Worm (Caenorhabditis elegans) whole organism, early embryonic: ENCODE results near the gene tat-4.

Experiments
- B0310.2 ChIP-seq: sonication (generic microtip); optimal IDR thresholded peaks from 2 replicates; lab custom pipeline; 2016; ENCODE audit warnings: mild to moderate bottlenecking, missing genetic modification characterization, missing compliant biosample characterization
- F13C5.2 ChIP-seq: sonication (generic microtip); optimal IDR thresholded peaks from 2 replicates; lab custom pipeline; 2017; ENCODE audit warnings: mild to moderate bottlenecking, missing genetic modification characterization, inconsistent platforms, missing compliant biosample characterization
- aly-1 ChIP-seq: sonication (generic microtip); optimal IDR thresholded peaks from 2 replicates; lab custom pipeline; 2016; ENCODE audit warnings: missing genetic modification characterization, missing compliant biosample characterization
- ama-1 ChIP-seq: fragments of 150-350 bp; optimal IDR thresholded peaks from 2 replicates; lab custom pipeline; 2014
- ceh-13 ChIP-seq: fragments of 200-800 bp; sonication (Bioruptor generic); optimal IDR thresholded peaks from 2 replicates; lab custom pipeline; 2018; ENCODE audit warnings: mild to moderate bottlenecking, missing genetic modification characterization, missing compliant biosample characterization
- ceh-36 ChIP-seq: sonication (generic microtip); optimal IDR thresholded peaks from 2 replicates; lab custom pipeline; 2016; ENCODE audit warnings: missing genetic modification characterization, inconsistent platforms, missing compliant biosample characterization
- ets-7 ChIP-seq: sonication (generic microtip); optimal IDR thresholded peaks from 2 replicates; lab custom pipeline; 2016; ENCODE audit warnings: missing genotype, missing genetic modification characterization, missing compliant biosample characterization
- flt-1 ChIP-seq: fragments of 200-800 bp; sonication (Bioruptor generic); IDR thresholded peaks from 2 replicates; pipeline ENCODE4 v1.3.6; 2022; ENCODE audit warnings: missing genetic modification characterization, missing compliant biosample characterization
- hmbx-1 ChIP-seq: sonication (generic microtip); optimal IDR thresholded peaks from 2 replicates; lab custom pipeline; 2016; ENCODE audit warnings: mild to moderate bottlenecking, missing genetic modification characterization, missing compliant biosample characterization
- hmg-4 ChIP-seq: fragments of 200-800 bp; sonication (Bioruptor generic); optimal IDR thresholded peaks from 2 replicates; lab custom pipeline; 2018; ENCODE audit warnings: mild to moderate bottlenecking, missing genetic modification characterization, missing compliant biosample characterization
- hnd-1 ChIP-seq: sonication (generic microtip); optimal IDR thresholded peaks from 2 replicates; lab custom pipeline; 2016; ENCODE audit warnings: missing genetic modification characterization, missing compliant biosample characterization
- pes-1 ChIP-seq: fragments of 200-800 bp; sonication (Bioruptor generic); IDR thresholded peaks from 2 replicates; pipeline ENCODE4 v1.3.6; 2022; ENCODE audit warnings: missing genetic modification reagents, missing genetic modification characterization, missing compliant biosample characterization
- scrt-1 ChIP-seq: fragments of 200-800 bp; sonication (Bioruptor generic); IDR thresholded peaks from 2 replicates; pipeline ENCODE4 v1.3.6; 2022; ENCODE audit warnings: missing genetic modification characterization, missing compliant biosample characterization
- sea-1 ChIP-seq: fragments of 200-800 bp; sonication (Bioruptor generic); conservative IDR thresholded peaks from 2 replicates; pipeline ENCODE4 v1.3.6; 2022; ENCODE audit warnings: missing genetic modification characterization, missing compliant biosample characterization
- tbx-11 ChIP-seq: fragments of 200-800 bp; sonication (Bioruptor generic); IDR thresholded peaks from 2 replicates; pipeline ENCODE4 v1.3.6; 2022; ENCODE audit warnings: missing genetic modification characterization, missing compliant biosample characterization
- tbx-37 ChIP-seq: fragments of 200-800 bp; sonication (Bioruptor generic); conservative IDR thresholded peaks from 2 replicates; pipeline ENCODE4 v1.3.6; 2022; ENCODE audit warnings: missing genetic modification reagents, missing genetic modification characterization, missing compliant biosample characterization
- tra-4 ChIP-seq: sonication (generic microtip); optimal IDR thresholded peaks from 2 replicates; lab custom pipeline; 2017; ENCODE audit warnings: missing genetic modification characterization, missing compliant biosample characterization

Gene tat-4

DNA sequence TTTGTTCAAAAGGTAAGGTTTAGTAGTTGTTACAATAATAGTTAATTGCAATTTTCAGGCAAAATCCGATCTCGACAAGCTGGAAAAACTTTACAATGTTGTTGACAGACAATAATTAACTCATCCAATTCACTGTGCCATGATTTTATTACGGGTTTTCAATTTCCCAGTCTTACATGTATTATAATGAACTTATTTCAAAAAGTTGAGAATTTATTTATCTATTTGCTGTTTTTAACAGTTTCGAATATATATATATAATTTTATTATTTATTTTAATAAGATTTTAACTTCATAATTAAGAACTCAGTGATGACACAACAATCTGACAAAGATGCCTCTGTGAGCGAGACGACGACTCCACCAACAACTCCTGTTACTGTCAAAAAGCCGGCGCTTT, 2.0 kb upstream of the tat-4 start, which contains the start of gene lelo-1:
Gene lelo-1, plus strand, starts transcription at position 301 of the 400 bp plus-strand sequence.
- TF ChIP-seq hnd-1 (tag; lab: Kevin White, UChicago), result no peak
- TF ChIP-seq hmbx-1 (tag; lab: Kevin White, UChicago), result no peak
- TF ChIP-seq flt-1 (GFP tag; lab: Robert Waterston, UW), result no peak
- no peak for TF ChIP-seq sea-1
- no peak for TF ChIP-seq B0310.2 (tag; lab: Kevin White, UChicago)
- TF ChIP-seq tbx-11, result no peak
- no peak for TF ChIP-seq scrt-1 (GFP tag; lab: Robert Waterston, UW)
- TF ChIP-seq ceh-13 (GFP tag; lab: Kevin White, UChicago), result no peak
- no peak for TF ChIP-seq ceh-36
- no peak for TF ChIP-seq aly-1 (tag; lab: Kevin White, UChicago)
- no peak for TF ChIP-seq ama-1 (lab: Kevin White, UChicago)
- no peak for TF ChIP-seq F13C5.2 (tag; lab: Kevin White, UChicago)

DNA sequence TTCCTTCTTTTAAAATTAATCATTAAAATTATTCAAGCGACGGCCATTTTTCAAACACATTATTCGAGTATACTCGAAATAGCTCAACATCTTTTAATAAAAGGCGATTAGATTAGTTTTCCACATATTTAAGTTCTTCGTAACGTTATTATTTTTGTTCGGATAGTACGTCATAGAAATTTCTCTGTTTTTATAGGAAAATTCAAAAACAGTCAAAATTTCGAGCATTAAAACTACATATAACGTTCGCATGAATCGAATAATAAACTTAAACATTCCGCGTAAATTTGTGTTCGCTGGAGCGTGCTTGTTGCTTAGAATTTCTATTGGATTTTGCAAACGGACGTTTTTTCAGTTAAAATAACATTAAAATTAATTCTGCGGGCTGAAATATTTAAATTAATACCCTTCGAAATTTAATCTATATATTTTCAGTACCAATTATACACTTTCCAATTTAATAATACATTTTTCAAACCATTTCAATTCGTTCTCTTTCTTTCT, 1.2 kb upstream of the tat-4 start, which contains the start of gene blos-4:
Gene blos-4, plus strand, starts transcription at position 51 of the 504 bp plus-strand sequence.
- no peak for TF ChIP-seq hmbx-1 (tag; lab: Kevin White, UChicago)
- no peak for TF ChIP-seq tra-4

DNA sequence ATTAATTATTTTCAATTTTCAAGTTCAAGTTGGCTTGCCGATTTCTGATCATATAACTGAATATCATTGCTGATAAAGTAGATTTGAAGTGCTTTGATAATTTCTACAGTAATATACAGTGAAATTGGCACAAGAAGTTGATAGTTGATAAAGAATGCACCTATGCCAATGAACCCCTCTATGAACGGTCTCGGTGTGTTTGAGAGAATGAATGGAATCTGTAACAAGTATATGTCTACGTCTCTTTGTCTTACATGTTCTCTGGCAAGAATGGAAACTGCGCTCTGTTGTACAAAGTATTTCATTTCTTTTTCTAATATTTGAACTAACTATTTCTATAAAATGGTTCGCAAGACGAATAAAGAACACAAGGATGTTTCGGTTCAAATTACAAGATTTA, 2.3 kb downstream of the tat-4 start, which contains the start of gene T24H7.8:
Gene T24H7.8, plus strand, starts transcription at position 301 of the 400 bp plus-strand sequence.
- TF ChIP-seq hmg-4 (GFP tag; lab: Kevin White, UChicago), result no peak
- TF ChIP-seq aly-1 (tag; lab: Kevin White, UChicago), result no peak
- TF ChIP-seq tbx-11, result no peak
- no peak for TF ChIP-seq hmbx-1 (tag; lab: Kevin White, UChicago)
- TF ChIP-seq F13C5.2 (tag; lab: Kevin White, UChicago), result no peak
- TF ChIP-seq tbx-37 (GFP tag; lab: Robert Waterston, UW), result no peak

DNA sequence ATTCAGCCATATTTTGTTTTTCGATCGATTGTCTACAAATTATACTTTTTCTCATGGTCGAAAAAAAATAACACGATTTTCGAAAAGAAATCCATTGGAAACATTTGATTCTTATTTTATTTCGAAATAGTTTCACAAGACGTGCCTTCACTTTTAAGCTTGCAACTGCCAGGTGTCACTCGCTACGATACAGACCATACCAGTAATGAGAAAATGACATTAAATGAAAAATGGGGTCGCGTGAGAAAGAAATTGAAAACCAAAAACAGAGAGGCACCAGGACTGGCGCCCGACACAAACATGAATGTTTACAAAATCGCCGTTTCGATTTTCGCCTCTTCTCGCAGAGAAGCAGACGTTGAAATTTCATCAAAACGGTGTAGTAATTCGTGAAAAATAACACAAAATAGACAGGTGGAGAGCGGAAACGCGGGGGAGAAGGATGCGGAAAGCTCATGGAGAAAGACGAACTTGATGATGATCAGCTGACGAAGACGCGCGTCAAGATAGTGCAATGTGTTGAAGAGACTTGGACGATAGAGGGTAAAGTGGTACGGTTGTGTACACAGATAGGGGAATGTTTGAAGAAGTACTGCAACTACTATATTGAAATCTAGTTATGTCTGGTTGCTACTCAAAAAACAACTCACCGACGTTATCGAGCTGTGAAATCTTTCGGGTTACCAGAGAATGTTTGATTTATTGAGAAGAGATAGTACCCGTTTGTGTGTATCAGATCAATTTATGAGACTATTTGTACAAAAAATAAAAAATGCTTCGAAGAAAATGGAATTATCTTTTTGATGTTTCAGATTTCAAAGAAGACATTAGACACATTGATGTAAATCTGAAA, 7.8 kb downstream of the tat-4 start:
- TF ChIP-seq sea-1, result no peak
- TF ChIP-seq flt-1 (GFP tag; lab: Robert Waterston, UW), result no peak
- no peak for TF ChIP-seq B0310.2 (tag; lab: Kevin White, UChicago)
- no peak for TF ChIP-seq F13C5.2 (tag; lab: Kevin White, UChicago)
- TF ChIP-seq ama-1 (lab: Kevin White, UChicago), result no peak
- TF ChIP-seq ceh-13 (GFP tag; lab: Kevin White, UChicago), result no peak
- TF ChIP-seq tbx-37 (GFP tag; lab: Robert Waterston, UW), result no peak
- no peak for TF ChIP-seq tra-4
- TF ChIP-seq pes-1, result no peak
- no peak for TF ChIP-seq hnd-1 (tag; lab: Kevin White, UChicago)
- no peak for TF ChIP-seq hmbx-1 (tag; lab: Kevin White, UChicago)
- TF ChIP-seq ets-7, result no peak
- TF ChIP-seq scrt-1 (GFP tag; lab: Robert Waterston, UW), result no peak
- TF ChIP-seq ceh-36, result no peak

DNA sequence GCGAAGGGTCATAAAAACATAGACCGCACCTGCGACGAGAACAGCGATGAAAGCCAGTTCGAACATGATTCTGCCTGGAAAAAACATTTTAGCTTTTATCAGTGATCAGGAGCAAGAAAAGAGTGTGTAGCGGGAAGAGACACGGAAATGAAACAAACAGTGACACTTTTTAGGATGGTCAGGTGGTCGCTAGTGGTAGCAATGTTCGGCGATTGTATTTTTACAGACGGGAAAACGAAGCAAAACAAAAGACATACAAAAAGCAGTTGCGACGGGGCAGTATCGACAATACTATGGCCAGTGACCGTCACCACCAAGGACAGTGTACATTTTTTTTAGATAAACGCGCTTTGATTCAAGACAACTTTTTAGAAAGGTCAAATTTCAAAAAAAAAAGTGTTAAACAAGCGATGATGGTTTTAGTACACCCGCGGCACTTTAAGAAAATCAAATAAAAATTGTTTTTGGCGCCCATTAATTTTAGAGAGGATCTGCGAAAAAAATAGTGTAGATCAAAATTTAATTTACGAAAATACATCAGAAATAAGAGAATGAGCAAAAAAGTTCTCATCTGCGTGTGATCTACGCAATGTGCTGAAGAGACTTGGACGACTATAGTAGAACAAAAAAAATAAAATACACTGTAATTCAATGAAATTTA, 8.5 kb downstream of the tat-4 start, which contains the start of gene T24H7.9:
Gene T24H7.9, minus strand, starts transcription at position 74 of the 661 bp plus-strand sequence.
- no peak for TF ChIP-seq scrt-1 (GFP tag; lab: Robert Waterston, UW)
- TF ChIP-seq hmbx-1 (tag; lab: Kevin White, UChicago), result no peak
- no peak for TF ChIP-seq ceh-36
- no peak for TF ChIP-seq hnd-1 (tag; lab: Kevin White, UChicago)
- TF ChIP-seq sea-1, result no peak
- no peak for TF ChIP-seq ceh-13 (GFP tag; lab: Kevin White, UChicago)
- no peak for TF ChIP-seq F13C5.2 (tag; lab: Kevin White, UChicago)
- no peak for TF ChIP-seq tbx-37 (GFP tag; lab: Robert Waterston, UW)
- TF ChIP-seq pes-1, result no peak

DNA sequence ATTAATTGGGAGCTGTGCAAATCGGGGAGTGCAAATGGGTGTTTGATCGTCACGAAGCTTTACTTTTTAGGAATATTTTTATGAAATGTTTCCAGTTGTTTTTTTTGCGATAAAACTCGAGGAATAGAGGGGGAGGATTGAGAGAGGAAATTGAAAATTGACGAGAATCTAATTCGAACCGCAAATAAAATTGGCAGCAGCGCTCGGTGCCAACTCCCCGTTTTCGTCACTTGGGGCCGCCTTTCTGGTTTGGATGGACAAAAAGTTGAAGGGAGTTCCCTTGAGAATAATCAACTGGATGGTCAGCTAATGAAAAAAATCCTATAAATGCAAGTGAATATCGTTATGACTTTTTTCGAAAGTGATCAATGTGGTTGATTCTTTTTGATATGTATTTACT, 14.0 kb downstream of the tat-4 start:
- TF ChIP-seq B0310.2 (tag; lab: Kevin White, UChicago) (no peak), ceh-36 (no peak)

DNA sequence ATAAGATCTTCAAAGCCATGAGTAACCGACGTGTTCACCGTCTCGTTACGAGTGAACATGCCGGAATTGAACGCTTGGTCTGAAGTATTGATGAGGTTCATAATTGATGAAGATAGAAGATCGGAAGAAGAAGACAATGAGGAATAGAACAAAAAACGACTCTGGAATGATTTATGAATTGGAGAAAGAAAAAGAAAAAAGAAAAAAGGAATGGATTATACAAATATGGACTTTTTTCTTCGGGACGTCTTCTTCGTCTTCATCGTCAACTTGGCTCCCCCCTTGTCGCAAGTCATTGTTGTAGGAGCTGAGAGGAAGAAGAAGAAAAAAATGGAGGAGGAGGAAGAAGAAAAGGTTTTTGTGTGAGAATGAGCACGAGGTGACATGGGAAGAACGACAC, 17.1 kb downstream of the tat-4 start, which contains the start of gene srsy-2:
Gene srsy-2, minus strand, starts transcription at position 101 of the 400 bp plus-strand sequence.
- TF ChIP-seq ama-1 (lab: Kevin White, UChicago) (no peak), aly-1 (tag; lab: Kevin White, UChicago) (no peak), ets-7 (no peak), ceh-13 (GFP tag; lab: Kevin White, UChicago) (no peak), hmbx-1 (tag; lab: Kevin White, UChicago) (no peak), B0310.2 (tag; lab: Kevin White, UChicago) (no peak), hnd-1 (tag; lab: Kevin White, UChicago) (no peak), sea-1 (no peak), hmg-4 (GFP tag; lab: Kevin White, UChicago) (no peak), tbx-11 (no peak), pes-1 (no peak)
